Fruit fly (Drosophila melanogaster): Measurements from ENCODE around the gene Hipk.

The Hipk gene

DNA sequence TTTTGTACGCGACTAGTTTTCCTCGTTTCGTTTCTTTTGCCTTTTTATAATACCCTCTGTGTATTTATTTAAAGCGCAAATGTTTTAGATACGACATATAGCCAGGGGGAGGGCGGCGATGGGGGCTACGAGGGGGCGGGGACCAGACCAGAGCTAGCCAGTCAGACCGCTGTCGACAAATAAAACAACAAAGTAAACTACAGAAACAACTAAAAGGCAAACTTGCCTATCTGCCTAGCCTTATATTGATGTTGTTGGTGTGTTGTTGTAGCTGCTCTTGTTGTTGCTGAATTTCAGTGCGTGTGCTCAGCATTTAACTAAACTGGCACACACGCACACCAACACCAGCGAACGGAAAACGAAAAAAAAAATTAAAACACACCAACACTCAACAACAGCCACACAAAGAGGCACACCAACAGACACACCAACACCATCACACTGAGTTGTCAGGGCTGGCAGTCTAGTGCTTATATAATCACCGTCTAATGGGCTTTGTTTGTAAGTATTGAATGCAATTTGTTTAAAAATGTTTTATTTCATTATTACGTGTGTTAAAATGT, 86.6 kb downstream of the Hipk start (continued):
- TF ChIP-seq CG32532 (GFP tag; IDR thresholded peaks at IDR 0.05) = 0 out of 2 replicates have a peak, but pooled peaks have one; percentile 14
- peak; percentile 19; the same call in 1 of the 2 replicates for TF ChIP-seq ranshi (GFP tag; IDR thresholded peaks at IDR 0.05)
- TF ChIP-seq CG15601 (tag; optimal IDR thresholded peaks at IDR 0.05) = peak; percentile 43
- peak; percentile 59 for TF ChIP-seq B-H2 (GFP tag; optimal IDR thresholded peaks at IDR 0.05)
- TF ChIP-seq CG11456 (GFP tag; IDR thresholded peaks at IDR 0.05) = 0 out of 3 replicates have a peak, but pooled peaks have one; percentile 32
- peak; percentile 61 for TF ChIP-seq gro (GFP tag; optimal IDR thresholded peaks at IDR 0.05)
- TF ChIP-seq pb (GFP tag; optimal IDR thresholded peaks at IDR 0.05) = peak; percentile 31
- no peak for TF ChIP-seq hkb (optimal IDR thresholded peaks at IDR 0.05)
- TF ChIP-seq hkb (GFP tag; IDR thresholded peaks at IDR 0.05) = peak; percentile 47; the same call in 1 of the 2 replicates
- TF ChIP-seq CG5180 (GFP tag; optimal IDR thresholded peaks at IDR 0.05) = peak; percentile 13
- peak; percentile 9 for TF ChIP-seq CG6854 (GFP tag; optimal IDR thresholded peaks at IDR 0.05)
- no peak for TF ChIP-seq tll (GFP tag; optimal IDR thresholded peaks at IDR 0.05)
- TF ChIP-seq onecut (GFP tag; IDR thresholded peaks at IDR 0.05) = no peak
- peak; percentile 1 for TF ChIP-seq CG8359 (GFP tag; optimal IDR thresholded peaks at IDR 0.05; ENCODE audit: borderline replicate concordance)
- TF ChIP-seq CG4360 (GFP tag; IDR thresholded peaks at IDR 0.05) = peak; percentile 91
- TF ChIP-seq Eip74EF (GFP tag; optimal IDR thresholded peaks at IDR 0.05) = peak in 1 of 2 experiments; percentile 8
- TF ChIP-seq CG3163 (GFP tag; optimal IDR thresholded peaks at IDR 0.05) = peak; percentile 28
- TF ChIP-seq Xrp1 (GFP tag; IDR thresholded peaks at IDR 0.05) = peak; percentile 15; the same call in 1 of the 2 replicates
- TF ChIP-seq sc (optimal IDR thresholded peaks at IDR 0.05) = no peak
- TF ChIP-seq sc (GFP tag; optimal IDR thresholded peaks at IDR 0.05) = no peak

DNA sequence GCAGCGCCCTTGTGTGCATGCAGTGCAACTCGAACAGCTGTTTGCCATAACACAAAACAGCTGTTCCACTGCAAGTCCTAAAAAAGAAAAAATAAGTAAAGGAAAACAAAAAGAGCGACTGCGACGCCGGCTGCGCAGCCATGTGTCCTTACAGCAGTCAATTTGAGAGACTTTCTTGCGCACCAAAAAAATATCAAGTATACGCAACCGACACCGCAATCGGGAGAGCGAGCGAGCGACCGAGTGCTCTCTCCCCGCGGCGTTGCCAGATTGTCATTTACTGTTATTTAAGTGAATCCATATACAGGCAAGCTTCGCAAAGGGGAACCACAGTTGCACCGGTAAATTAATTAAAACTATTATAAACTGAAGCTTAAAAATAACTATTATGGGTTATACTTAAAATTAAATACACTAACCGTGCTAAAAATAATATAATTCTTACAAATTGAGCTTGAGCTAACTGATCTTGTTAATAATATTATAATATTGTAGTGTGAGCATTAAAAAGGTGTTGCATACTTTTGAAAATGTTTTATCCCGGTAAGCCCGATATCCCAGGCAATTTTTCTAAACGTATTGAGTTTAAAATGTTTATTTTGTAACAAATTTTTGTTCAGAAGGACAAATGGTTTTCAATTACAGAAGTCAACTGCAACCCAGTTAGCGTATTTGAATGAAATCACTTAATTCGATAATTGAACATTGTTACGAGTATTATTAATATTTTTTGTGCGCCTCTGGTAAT, 87.2 kb downstream of the Hipk start:
- TF ChIP-seq CG4617 (GFP tag; optimal IDR thresholded peaks at IDR 0.05; ENCODE audit: borderline replicate concordance) (no peak), CG7839 (tag; optimal IDR thresholded peaks at IDR 0.05) (peak; percentile 43), Chrac-16 (GFP tag; optimal IDR thresholded peaks at IDR 0.05) (peak; percentile 25), CG17361 (GFP tag; IDR thresholded peaks at IDR 0.05) (0 out of 3 replicates have a peak, but pooled peaks have one; percentile 48), CG10209 (GFP tag; optimal IDR thresholded peaks at IDR 0.05) (peak; percentile 20), Atf6 (GFP tag; IDR thresholded peaks at IDR 0.05) (peak; percentile 57; the same call in 1 of the 2 replicates), wdn (GFP tag; IDR thresholded peaks at IDR 0.05) (peak; percentile 48; the same call in 1 of the 2 replicates), nmo (GFP tag; optimal IDR thresholded peaks at IDR 0.05) (peak; percentile 18), vfl (GFP tag; optimal IDR thresholded peaks at IDR 0.05) (peak; percentile 61), lilli (GFP tag; optimal IDR thresholded peaks at IDR 0.05) (peak; percentile 57), CG17186 (GFP tag; optimal IDR thresholded peaks at IDR 0.05) (no peak), ab (GFP tag; optimal IDR thresholded peaks at IDR 0.05) (no peak), CG5953 (GFP tag; IDR thresholded peaks at IDR 0.05) (peak; percentile 51; the same call in 1 of the 2 replicates), CG34422 (GFP tag; IDR thresholded peaks at IDR 0.05) (peak; percentile 44; the same call in 1 of the 3 replicates), Trl (optimal IDR thresholded peaks at IDR 0.05) (peak; percentile 72 to 83), Trl (GFP tag; optimal IDR thresholded peaks at IDR 0.05) (peak; percentile 12), so (GFP tag; IDR thresholded peaks at IDR 0.05) (0 out of 3 replicates have a peak, but pooled peaks have one; percentile 11), unpg (GFP tag; optimal IDR thresholded peaks at IDR 0.05) (peak; percentile 29), CG10321 (GFP tag; IDR thresholded peaks at IDR 0.05) (0 out of 2 replicates have a peak, but pooled peaks have one; percentile 10), CG32532 (GFP tag; IDR thresholded peaks at IDR 0.05) (peak; percentile 70), ara (GFP tag; IDR thresholded peaks at IDR 0.05) (0 out of 2 replicates have a peak, but pooled peaks have one; percentile 38), CG4360 (GFP tag; IDR thresholded peaks at IDR 0.05) (0 out of 2 replicates have a peak, but pooled peaks have one; percentile 7), CG18599 (GFP tag; optimal IDR thresholded peaks at IDR 0.05) (peak; percentile 60), bcd (GFP tag; optimal IDR thresholded peaks at IDR 0.05) (peak; percentile 20), otp (GFP tag; IDR thresholded peaks at IDR 0.05) (peak; percentile 49; the same call in 2 of the 3 replicates), CG1603 (tag; optimal IDR thresholded peaks at IDR 0.05) (peak; percentile 30), CG32772 (GFP tag; IDR thresholded peaks at IDR 0.05) (no peak), toy (GFP tag; IDR thresholded peaks at IDR 0.05) (peak; percentile 41; the same call in 1 of the 2 replicates), tin (GFP tag; optimal IDR thresholded peaks at IDR 0.05) (peak; percentile 36), NfI (GFP tag; optimal IDR thresholded peaks at IDR 0.05) (peak; percentile 63)

Measured in whole organism, embryonic.